Worm (Caenorhabditis elegans) whole organism, L1 larva: ENCODE measurements around the gene C53C11.1.

Source experiments
- mef-2 ChIP-seq: fragments of 150-350 bp; optimal IDR thresholded peaks from 2 replicates; lab custom pipeline; 2014; ENCODE audit warnings: missing biosample characterization, missing genetic modification characterization
- swsn-7 ChIP-seq: sonication (generic microtip); optimal IDR thresholded peaks from 2 replicates; lab custom pipeline; 2016; ENCODE audit warnings: missing genetic modification characterization, missing compliant biosample characterization
- unc-62 ChIP-seq: fragments of 150-350 bp; optimal IDR thresholded peaks from 2 replicates; lab custom pipeline; 2014; ENCODE audit warnings: missing biosample characterization, missing genetic modification reagents, missing genetic modification characterization
- zag-1 ChIP-seq: fragments of 150-350 bp; optimal IDR thresholded peaks from 2 replicates; lab custom pipeline; 2014; ENCODE audit warnings: missing biosample characterization, missing genetic modification characterization

DNA sequence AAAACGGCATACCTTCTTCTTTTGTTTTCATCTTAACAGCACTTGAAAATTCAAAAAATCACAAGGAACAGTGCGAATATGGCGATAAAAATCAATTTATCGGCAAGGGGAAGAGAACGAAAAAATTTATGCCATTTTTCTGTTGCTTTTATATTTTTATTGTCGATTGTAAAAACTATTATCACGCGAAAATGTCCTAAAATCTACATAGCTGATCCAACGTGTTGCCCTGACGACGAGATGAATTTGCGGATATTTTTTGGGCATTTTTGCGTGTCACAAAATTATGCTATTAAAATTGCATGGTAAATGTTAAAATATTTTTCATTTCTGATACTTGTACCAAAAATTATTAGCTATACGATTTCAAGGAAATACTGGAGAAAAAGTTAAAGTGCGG lies 41.4 kb downstream of the C53C11.1 start, which contains the start of gene F10D7.4:
- TF ChIP-seq zag-1 (tag; lab: Kevin White, UChicago) = no peak
- TF ChIP-seq swsn-7 (tag; lab: Kevin White, UChicago) = no peak
- TF ChIP-seq unc-62 = no peak
- TF ChIP-seq mef-2 (tag; lab: Kevin White, UChicago) = no peak
